Worm (Caenorhabditis elegans) whole organism, midembryonic: ENCODE results near the gene F08B4.8.

Experiments
- T22C8.4 ChIP-seq: fragments of 200-800 bp; sonication (Bioruptor generic); IDR thresholded peaks from 2 replicates; pipeline ENCODE4 v1.3.6; 2022; ENCODE audit warnings: missing genetic modification characterization, missing compliant biosample characterization
- ref-1 ChIP-seq: fragments of 200-800 bp; sonication (Bioruptor generic); conservative IDR thresholded peaks from 2 replicates; pipeline ENCODE4 v1.3.6; 2022; ENCODE audit warnings: missing genetic modification reagents, missing genetic modification characterization, missing compliant biosample characterization
- ztf-23 ChIP-seq: fragments of 200-800 bp; sonication (Bioruptor generic); IDR thresholded peaks from 2 replicates; pipeline ENCODE4 v1.3.6; 2022; ENCODE audit warnings: missing genetic modification reagents, missing genetic modification characterization, missing compliant biosample characterization
- ztf-29 ChIP-seq: fragments of 200-800 bp; sonication (Bioruptor generic); IDR thresholded peaks from 2 replicates; pipeline ENCODE4 v1.3.6; 2022; ENCODE audit warnings: missing genetic modification reagents, missing genetic modification characterization, missing compliant biosample characterization

- TF ChIP-seq ztf-23 (GFP tag; lab: Robert Waterston, UW) (no peak), ref-1 (no peak), ztf-29 (no peak), T22C8.4 (no peak)
These were observed 23.8 kb upstream of the F08B4.8 start, which contains the start of gene C49C8.5 for ce11 chrIV:8653592-8653991.
